Worm (Caenorhabditis elegans) whole organism, L2 larva: Measurements from ENCODE around the gene C12D12.3.
A peak's percentile ranks its signal among the peaks of the same experiment; 100 is the strongest.

Experiments
- blmp-1 ChIP-seq: sonication (generic microtip); optimal IDR thresholded peaks from 2 replicates; lab custom pipeline; 2017; ENCODE audit warnings: missing genetic modification characterization, mild to moderate bottlenecking, missing compliant biosample characterization, antibody characterized with exemption, moderate library complexity; ENCODE audit not compliant: insufficient read depth
- crh-2 ChIP-seq: sonication (generic microtip); optimal IDR thresholded peaks from 2 replicates; lab custom pipeline; 2017; ENCODE audit warnings: missing biosample characterization, missing genetic modification characterization
- lin-39 ChIP-seq: fragments of 150-350 bp; optimal IDR thresholded peaks from 2 replicates; lab custom pipeline; 2014; ENCODE audit warnings: missing biosample characterization, missing genetic modification reagents, missing genetic modification characterization
- lsy-2 ChIP-seq, 2 experiments: fragments of 150-350 bp in 1 of 2; sonication (generic microtip) in 1 of 2; optimal IDR thresholded peaks; 2 replicates each; lab custom pipeline; 2014 to 2017; ENCODE audit warnings: missing biosample characterization in 2 of 2, missing genetic modification characterization in 2 of 2
- mbf-1 ChIP-seq: sonication (generic microtip); optimal IDR thresholded peaks from 2 replicates; lab custom pipeline; 2017; ENCODE audit warnings: missing biosample characterization, missing genetic modification characterization

The C12D12.3 gene

ce11 chrX:3540861-3541260, 51.8 kb downstream of the C12D12.3 start (continued):
- TF ChIP-seq lin-39 (no peak), lsy-2 (tag; optimal IDR thresholded peaks at IDR 0.05; lab: Kevin White, UChicago) (peak in 1 of 2 experiments; percentile 47), crh-2 (tag; lab: Kevin White, UChicago) (no peak), mbf-1 (tag; lab: Kevin White, UChicago) (no peak), blmp-1 (tag; lab: Kevin White, UChicago) (peak; percentile 21)
- TF ChIP-seq, all 48 proteins: peak for 12
